Fruit fly (Drosophila melanogaster): ENCODE results near the gene Arp5.

Arp5 gene

dm6 chr3R:18235879-18236278 lies 50.6 kb downstream of the Arp5 start, which contains the start of gene repo:
repo (plus strand) TSS chr3R:18236192.
- TF ChIP-seq CG9437 (GFP tag; optimal IDR thresholded peaks at IDR 0.05) (no peak), oc (tag; optimal IDR thresholded peaks at IDR 0.05) (no peak), abd-A (tag; optimal IDR thresholded peaks at IDR 0.05) (no peak), Nf-YC (tag; optimal IDR thresholded peaks at IDR 0.05) (peak; percentile 98), danr (GFP tag; IDR thresholded peaks at IDR 0.05) (no peak), CG10321 (GFP tag; IDR thresholded peaks at IDR 0.05) (peak; percentile 92), Med (GFP tag) (no peak), h (optimal IDR thresholded peaks at IDR 0.05) (no peak), ci (GFP tag; IDR thresholded peaks at IDR 0.05) (0 out of 3 replicates have a peak, but pooled peaks have one; percentile 22), CG10431 (GFP tag; optimal IDR thresholded peaks at IDR 0.05) (no peak), Bteb2 (GFP tag; optimal IDR thresholded peaks at IDR 0.05) (no peak), Dll (GFP tag; IDR thresholded peaks at IDR 0.05; ENCODE audit: partially characterized antibody) (0 out of 4 replicates have a peak, but pooled peaks have one; percentile 40), CG10147 (GFP tag; optimal IDR thresholded peaks at IDR 0.05) (no peak), scrt (GFP tag; optimal IDR thresholded peaks at IDR 0.05) (no peak), nom (GFP tag; optimal IDR thresholded peaks at IDR 0.05) (no peak), chm (GFP tag; IDR thresholded peaks at IDR 0.05) (peak; percentile 25; the same call in 1 of the 2 replicates), CG6813 (GFP tag; optimal IDR thresholded peaks at IDR 0.05) (no peak), eve (GFP tag; optimal IDR thresholded peaks at IDR 0.05) (no peak), pzg (GFP tag; optimal IDR thresholded peaks at IDR 0.05) (no peak), CG2199 (GFP tag; IDR thresholded peaks at IDR 0.05) (0 out of 3 replicates have a peak, but pooled peaks have one; percentile 53), Doc3 (GFP tag; IDR thresholded peaks at IDR 0.05; ENCODE audit: partially characterized antibody) (no peak), luna (GFP tag; optimal IDR thresholded peaks at IDR 0.05) (no peak), unpg (GFP tag; optimal IDR thresholded peaks at IDR 0.05) (no peak), run (tag; optimal IDR thresholded peaks at IDR 0.05) (no peak), Scr (GFP tag; IDR thresholded peaks at IDR 0.05; ENCODE audit: partially characterized antibody) (0 out of 2 replicates have a peak, but pooled peaks have one; percentile 23), Opbp (GFP tag; IDR thresholded peaks at IDR 0.05; ENCODE audit: partially characterized antibody) (0 out of 3 replicates have a peak, but pooled peaks have one; percentile 30), H15 (GFP tag; IDR thresholded peaks at IDR 0.05) (no peak), CG14965 (GFP tag; optimal IDR thresholded peaks at IDR 0.05; ENCODE audit: borderline replicate concordance) (no peak), ase (GFP tag; IDR thresholded peaks at IDR 0.05) (no peak), ewg (GFP tag; optimal IDR thresholded peaks at IDR 0.05) (peak; percentile 18), croc (GFP tag; conservative IDR thresholded peaks at IDR 0.05) (no peak), Fer3 (tag; optimal IDR thresholded peaks at IDR 0.05) (no peak), mam (GFP tag; optimal IDR thresholded peaks at IDR 0.05) (no peak), CG17361 (GFP tag; IDR thresholded peaks at IDR 0.05) (no peak), CG12391 (tag; optimal IDR thresholded peaks at IDR 0.05) (no peak), CG30431 (GFP tag; optimal IDR thresholded peaks at IDR 0.05) (no peak), HHEX (GFP tag; optimal IDR thresholded peaks at IDR 0.05) (no peak), Bgb (GFP tag; IDR thresholded peaks at IDR 0.05; ENCODE audit: partially characterized antibody) (no peak), CG3281 (GFP tag; optimal IDR thresholded peaks at IDR 0.05) (no peak), ato (GFP tag; IDR thresholded peaks at IDR 0.05; ENCODE audit: partially characterized antibody) (no peak), zf30C (GFP tag; optimal IDR thresholded peaks at IDR 0.05) (no peak), Dref (GFP tag; IDR thresholded peaks at IDR 0.05) (peak; percentile 23; the same call in 1 of the 2 replicates), Neu2 (GFP tag; optimal IDR thresholded peaks at IDR 0.05; ENCODE audit: borderline replicate concordance) (no peak), gfzf (GFP tag; optimal IDR thresholded peaks at IDR 0.05) (no peak), CG12104 (GFP tag; optimal IDR thresholded peaks at IDR 0.05) (no peak), CG10267 (tag; optimal IDR thresholded peaks at IDR 0.05) (no peak), ham (GFP tag; IDR thresholded peaks at IDR 0.05) (no peak), slou (GFP tag; optimal IDR thresholded peaks at IDR 0.05) (no peak), caup (GFP tag; optimal IDR thresholded peaks at IDR 0.05; ENCODE audit: severe bottlenecking) (no peak), CG9817 (tag; optimal IDR thresholded peaks at IDR 0.05) (no peak)
